Worm (Caenorhabditis elegans): ENCODE results near the gene asna-1.

DNA sequence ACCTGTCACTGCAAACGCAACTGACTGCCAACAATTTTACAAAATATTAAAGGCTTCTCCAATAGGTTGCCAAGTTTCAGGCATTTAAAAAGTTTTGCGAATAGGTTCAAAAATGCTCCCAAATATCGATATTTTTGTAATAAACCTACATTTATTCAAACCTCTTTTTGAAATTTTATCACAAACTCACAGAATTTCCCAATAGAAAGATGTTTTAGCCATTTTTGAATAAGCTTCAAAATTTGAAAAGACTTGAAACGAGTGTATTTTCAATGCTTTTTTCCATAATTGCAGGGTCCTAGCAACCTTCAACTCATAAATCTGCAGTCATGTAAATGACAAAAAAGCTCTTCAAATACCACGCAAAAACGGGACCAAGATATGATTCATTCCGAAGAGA is 12.5 kb upstream of the asna-1 start:
- no peak for TF ChIP-seq him-1 (tag; optimal IDR thresholded peaks at IDR 0.05)
- no peak for TF ChIP-seq W03F9.2 (tag; optimal IDR thresholded peaks at IDR 0.05)
- TF ChIP-seq dao-5 (tag; optimal IDR thresholded peaks at IDR 0.05), result no peak

All from whole organism, L4/young adult.